Fruit fly (Drosophila melanogaster) whole organism, prepupa: ENCODE data around the gene CG17292.

Source experiments
- Blimp-1 ChIP-seq: fragments of 200-800 bp; sonication (Bioruptor generic); optimal IDR thresholded peaks from 3 replicates; lab custom pipeline; 2017; ENCODE audit warnings: missing biosample characterization, missing genetic modification characterization, mild to moderate bottlenecking, moderate library complexity, missing genetic modification reagents
- CG10631 ChIP-seq: fragments of 200-800 bp; sonication (Bioruptor generic); optimal IDR thresholded peaks from 2 replicates; lab custom pipeline; 2016; ENCODE audit warnings: missing biosample characterization, missing genetic modification characterization
- CG11294 ChIP-seq: fragments of 200-800 bp; sonication (Bioruptor generic); IDR thresholded peaks from 2 replicates; pipeline ENCODE4 v1.3.6; 2022; ENCODE audit warnings: missing biosample characterization, missing genetic modification characterization
- CG11762 ChIP-seq: fragments of 200-800 bp; sonication (Bioruptor generic); optimal IDR thresholded peaks from 3 replicates; lab custom pipeline; 2016; ENCODE audit warnings: missing biosample characterization, missing genetic modification characterization; ENCODE audit not compliant: insufficient read depth
- CG11902 ChIP-seq: fragments of 200-800 bp; sonication (Bioruptor generic); optimal IDR thresholded peaks from 3 replicates; lab custom pipeline; 2016; ENCODE audit warnings: missing biosample characterization, missing genetic modification characterization
- CG15336 ChIP-seq: fragments of 200-800 bp; sonication (Bioruptor generic); IDR thresholded peaks from 2 replicates; pipeline ENCODE4 v1.3.6; 2022; ENCODE audit warnings: missing biosample characterization, missing genetic modification characterization
- CG16779 ChIP-seq: fragments of 200-800 bp; sonication (Bioruptor generic); optimal IDR thresholded peaks from 3 replicates; lab custom pipeline; 2017; ENCODE audit warnings: missing biosample characterization, mild to moderate bottlenecking, missing genetic modification characterization
- CG31627 ChIP-seq: fragments of 200-800 bp; sonication (Bioruptor generic); optimal IDR thresholded peaks from 3 replicates; lab custom pipeline; 2016; ENCODE audit warnings: missing biosample characterization, missing genetic modification characterization
- CG32006 ChIP-seq: fragments of 200-800 bp; sonication (Bioruptor generic); optimal IDR thresholded peaks from 3 replicates; lab custom pipeline; 2017; ENCODE audit warnings: missing biosample characterization, mild to moderate bottlenecking, missing genetic modification characterization
- CG34406 ChIP-seq: fragments of 200-800 bp; sonication (Bioruptor generic); optimal IDR thresholded peaks from 3 replicates; lab custom pipeline; 2016; ENCODE audit warnings: missing biosample characterization, missing genetic modification characterization
- CG3919 ChIP-seq: fragments of 200-800 bp; sonication (Bioruptor generic); optimal IDR thresholded peaks from 3 replicates; lab custom pipeline; 2016; ENCODE audit warnings: missing biosample characterization, missing genetic modification characterization
- CG4318 ChIP-seq: fragments of 200-800 bp; sonication (Bioruptor generic); optimal IDR thresholded peaks from 3 replicates; lab custom pipeline; 2017; ENCODE audit warnings: missing biosample characterization, mild to moderate bottlenecking, missing genetic modification characterization
- CG6163 ChIP-seq: fragments of 200-800 bp; sonication (Bioruptor generic); IDR thresholded peaks from 3 replicates; pipeline ENCODE4 v1.3.6; 2022; ENCODE audit warnings: missing biosample characterization, missing genetic modification characterization
- CG6276 ChIP-seq: fragments of 200-800 bp; sonication (Bioruptor generic); optimal IDR thresholded peaks from 2 replicates; lab custom pipeline; 2017; ENCODE audit warnings: missing biosample characterization, mild to moderate bottlenecking, missing genetic modification characterization
- CG6792 ChIP-seq: fragments of 200-800 bp; sonication (Bioruptor generic); optimal IDR thresholded peaks from 3 replicates; lab custom pipeline; 2016; ENCODE audit warnings: missing biosample characterization, missing genetic modification characterization
- CG6808 ChIP-seq: fragments of 200-800 bp; sonication (Bioruptor generic); optimal IDR thresholded peaks from 3 replicates; lab custom pipeline; 2017; ENCODE audit warnings: missing biosample characterization, missing genetic modification characterization, mild to moderate bottlenecking, moderate library complexity, missing genetic modification reagents
- CG6854 ChIP-seq: fragments of 200-800 bp; sonication (Bioruptor generic); optimal IDR thresholded peaks from 2 replicates; lab custom pipeline; 2017; ENCODE audit warnings: missing biosample characterization, mild to moderate bottlenecking, missing genetic modification characterization
- CG8119 ChIP-seq: fragments of 200-800 bp; sonication (Bioruptor generic); IDR thresholded peaks from 3 replicates; pipeline ENCODE4 v1.3.6; 2022; ENCODE audit warnings: missing biosample characterization, missing genetic modification characterization
- CG8632 ChIP-seq: fragments of 200-800 bp; sonication (Bioruptor generic); optimal IDR thresholded peaks from 3 replicates; lab custom pipeline; 2016; ENCODE audit warnings: missing biosample characterization, missing genetic modification characterization
- CG9139 ChIP-seq: fragments of 200-800 bp; sonication (Bioruptor generic); optimal IDR thresholded peaks from 3 replicates; lab custom pipeline; 2017; ENCODE audit warnings: missing biosample characterization, mild to moderate bottlenecking, missing genetic modification characterization
- Eip75B ChIP-seq: fragments of 200-800 bp; sonication (Bioruptor generic); optimal IDR thresholded peaks from 3 replicates; lab custom pipeline; 2016; ENCODE audit warnings: missing biosample characterization, missing genetic modification characterization
- Eip78C ChIP-seq: fragments of 200-800 bp; sonication (Bioruptor generic); peaks from one replicate; lab custom pipeline; 2016; ENCODE audit warnings: missing biosample characterization, missing genetic modification characterization
- Ets96B ChIP-seq: fragments of 200-800 bp; optimal IDR thresholded peaks from 2 replicates; lab custom pipeline; 2019; ENCODE audit warnings: missing biosample characterization, mild to moderate bottlenecking, missing genetic modification characterization, moderate library complexity
- Gug ChIP-seq: fragments of 200-800 bp; sonication (Bioruptor generic); IDR thresholded peaks from 2 replicates; pipeline ENCODE4 v1.3.6; 2022; ENCODE audit warnings: missing biosample characterization, missing genetic modification characterization
- Hr38 ChIP-seq: sonication (Bioruptor generic); optimal IDR thresholded peaks from 2 replicates; lab custom pipeline; 2016; ENCODE audit warnings: missing biosample characterization, missing genetic modification characterization
- Hr39 ChIP-seq: fragments of 200-800 bp; sonication (Bioruptor generic); optimal IDR thresholded peaks from 2 replicates; lab custom pipeline; 2016; ENCODE audit warnings: missing biosample characterization, missing genetic modification characterization
- Hr4 ChIP-seq: fragments of 200-800 bp; sonication (Bioruptor generic); optimal IDR thresholded peaks from 3 replicates; lab custom pipeline; 2016; ENCODE audit warnings: missing biosample characterization, missing genetic modification characterization
- Met ChIP-seq: fragments of 200-800 bp; sonication (Bioruptor generic); optimal IDR thresholded peaks from 3 replicates; lab custom pipeline; 2016; ENCODE audit warnings: missing biosample characterization, missing genetic modification characterization
- OdsH ChIP-seq: fragments of 200-800 bp; sonication (Bioruptor generic); optimal IDR thresholded peaks from 3 replicates; lab custom pipeline; 2016; ENCODE audit warnings: missing biosample characterization, missing genetic modification characterization
- Sox102F ChIP-seq: fragments of 200-800 bp; sonication (Bioruptor generic); optimal IDR thresholded peaks from 2 replicates; lab custom pipeline; 2016; ENCODE audit warnings: missing biosample characterization, mild to moderate bottlenecking, missing genetic modification characterization
- Sox14 ChIP-seq: fragments of 200-800 bp; sonication (Bioruptor generic); optimal IDR thresholded peaks from 3 replicates; lab custom pipeline; 2016; ENCODE audit warnings: missing biosample characterization, missing genetic modification characterization
- Sox15 ChIP-seq: fragments of 200-800 bp; sonication (Bioruptor generic); optimal IDR thresholded peaks from 3 replicates; lab custom pipeline; 2016; ENCODE audit warnings: missing biosample characterization, missing genetic modification characterization
- achi ChIP-seq: fragments of 200-800 bp; sonication (Bioruptor generic); optimal IDR thresholded peaks from 3 replicates; lab custom pipeline; 2016; ENCODE audit warnings: missing biosample characterization, missing genetic modification characterization
- cyc ChIP-seq: fragments of 200-800 bp; sonication (Bioruptor generic); optimal IDR thresholded peaks from 3 replicates; lab custom pipeline; 2016; ENCODE audit warnings: missing biosample characterization, missing genetic modification characterization
- dac ChIP-seq: fragments of 200-800 bp; sonication (Bioruptor generic); optimal IDR thresholded peaks from 2 replicates; lab custom pipeline; 2017; ENCODE audit warnings: missing biosample characterization, mild to moderate bottlenecking, missing genetic modification characterization
- dsx ChIP-seq: fragments of 200-800 bp; optimal IDR thresholded peaks from 3 replicates; lab custom pipeline; 2019; ENCODE audit warnings: missing biosample characterization, mild to moderate bottlenecking, missing genetic modification characterization, moderate library complexity; ENCODE audit not compliant: poor library complexity, severe bottlenecking
- eg ChIP-seq: fragments of 200-800 bp; sonication (Bioruptor generic); IDR thresholded peaks from 3 replicates; pipeline ENCODE4 v1.3.6; 2022; ENCODE audit warnings: missing biosample characterization, missing genetic modification characterization
- esn ChIP-seq: fragments of 200-800 bp; sonication (Bioruptor generic); optimal IDR thresholded peaks from 2 replicates; lab custom pipeline; 2016; ENCODE audit warnings: missing biosample characterization, mild to moderate bottlenecking, missing genetic modification characterization, moderate library complexity
- fd59A ChIP-seq: fragments of 200-800 bp; sonication (Bioruptor generic); optimal IDR thresholded peaks from 2 replicates; lab custom pipeline; 2017; ENCODE audit warnings: missing biosample characterization, mild to moderate bottlenecking, missing genetic modification characterization, missing genetic modification reagents
- fd85E ChIP-seq: fragments of 200-800 bp; sonication (Bioruptor generic); optimal IDR thresholded peaks from 3 replicates; lab custom pipeline; 2016; ENCODE audit warnings: missing biosample characterization, missing genetic modification characterization
- fkh ChIP-seq: fragments of 200-800 bp; sonication (Bioruptor generic); optimal IDR thresholded peaks from 3 replicates; lab custom pipeline; 2017; ENCODE audit warnings: missing biosample characterization, mild to moderate bottlenecking, missing genetic modification characterization, moderate library complexity
- lz ChIP-seq: fragments of 200-800 bp; sonication (Bioruptor generic); optimal IDR thresholded peaks from 3 replicates; lab custom pipeline; 2016; ENCODE audit warnings: missing biosample characterization, missing genetic modification characterization
- net ChIP-seq: fragments of 200-800 bp; sonication (Bioruptor generic); optimal IDR thresholded peaks from 3 replicates; lab custom pipeline; 2016; ENCODE audit warnings: missing biosample characterization, missing genetic modification characterization
- pdm3 ChIP-seq: fragments of 200-800 bp; sonication (Bioruptor generic); optimal IDR thresholded peaks from 3 replicates; lab custom pipeline; 2016; ENCODE audit warnings: missing biosample characterization, missing genetic modification characterization
- salr ChIP-seq, 2 experiments: fragments of 200-800 bp; sonication (Bioruptor generic); optimal IDR thresholded peaks; 3 replicates each; lab custom pipeline; 2016 to 2018; ENCODE audit warnings: missing biosample characterization in 2 of 2, missing genetic modification characterization in 2 of 2, mild to moderate bottlenecking in 1 of 2
- spab ChIP-seq: fragments of 200-800 bp; sonication (Bioruptor generic); optimal IDR thresholded peaks from 2 replicates; lab custom pipeline; 2017; ENCODE audit warnings: missing biosample characterization, mild to moderate bottlenecking, missing genetic modification characterization, missing genetic modification reagents
- svp ChIP-seq: fragments of 200-800 bp; sonication (Bioruptor generic); peaks from one replicate; lab custom pipeline; 2016; ENCODE audit warnings: missing biosample characterization, missing genetic modification characterization
- topi ChIP-seq: fragments of 200-800 bp; sonication (Bioruptor generic); optimal IDR thresholded peaks from 3 replicates; lab custom pipeline; 2016; ENCODE audit warnings: missing biosample characterization, missing genetic modification characterization
- vri ChIP-seq: fragments of 200-800 bp; sonication (Bioruptor generic); optimal IDR thresholded peaks from 3 replicates; lab custom pipeline; 2016; ENCODE audit warnings: missing biosample characterization, mild to moderate bottlenecking, missing genetic modification characterization

Gene CG17292

dm6 chr2L:8381508-8382036 is 11.3 kb downstream of the CG17292 start, which contains the start of gene AlaRS (continued):
- TF ChIP-seq spab (GFP tag; lab: Kevin White, UChicago): no peak
- TF ChIP-seq CG10631 (GFP tag; lab: Kevin White, UChicago): peak; percentile 32
- TF ChIP-seq eg (GFP tag; lab: Robert Waterston, UW): 0 out of 3 replicates have a peak, but pooled peaks have one; percentile 48
- TF ChIP-seq Eip78C: peak; percentile 79
- peak; percentile 38 for TF ChIP-seq lz (GFP tag; lab: Kevin White, UChicago)
- no peak for TF ChIP-seq Gug
- peak; percentile 44 for TF ChIP-seq topi (GFP tag; lab: Kevin White, UChicago)
- TF ChIP-seq CG9139 (GFP tag; lab: Kevin White, UChicago): peak; percentile 6
- TF ChIP-seq OdsH (GFP tag; lab: Kevin White, UChicago): peak; percentile 59
- TF ChIP-seq CG6276: no peak
- TF ChIP-seq Met (GFP tag; lab: Kevin White, UChicago): peak; percentile 52
- TF ChIP-seq CG6792 (GFP tag; lab: Kevin White, UChicago): peak; percentile 16
- peak; percentile 66 for TF ChIP-seq fkh
- TF ChIP-seq CG8119: peak; percentile 45; the same call in 1 of the 3 replicates
- no peak for TF ChIP-seq dac (GFP tag; lab: Kevin White, UChicago)
- TF ChIP-seq CG31627 (GFP tag; lab: Kevin White, UChicago): peak; percentile 19
- no peak for TF ChIP-seq fd59A (GFP tag; lab: Kevin White, UChicago)
- peak; percentile 5 for TF ChIP-seq CG6854 (GFP tag; lab: Kevin White, UChicago)
- peak; percentile 39 for TF ChIP-seq CG15336 (GFP tag; lab: Robert Waterston, UW)
- TF ChIP-seq CG6163 (GFP tag; lab: Robert Waterston, UW): peak; percentile 37; the same call in 1 of the 3 replicates
- TF ChIP-seq net (GFP tag; lab: Kevin White, UChicago): peak; percentile 32
- TF ChIP-seq cyc (GFP tag; lab: Kevin White, UChicago): peak; percentile 29
- peak; percentile 69 for TF ChIP-seq svp (GFP tag; lab: Kevin White, UChicago)
- peak; percentile 15 for TF ChIP-seq CG6808 (GFP tag; lab: Kevin White, UChicago)
- peak; percentile 71 for TF ChIP-seq vri (GFP tag; lab: Kevin White, UChicago)
- peak; percentile 38 for TF ChIP-seq Eip75B (GFP tag; lab: Kevin White, UChicago)
- TF ChIP-seq Sox102F: peak; percentile 52
- TF ChIP-seq CG16779: no peak
- peak; percentile 48 for TF ChIP-seq CG3919
- TF ChIP-seq CG11294: no peak
- peak; percentile 64 for TF ChIP-seq Blimp-1 (GFP tag; lab: Kevin White, UChicago)
- peak; percentile 14 for TF ChIP-seq CG32006 (GFP tag; lab: Kevin White, UChicago)
- TF ChIP-seq esn (GFP tag; lab: Kevin White, UChicago): peak; percentile 63
- TF ChIP-seq pdm3: peak; percentile 42

dm6 chr2L:8382646-8383045 is 12.4 kb downstream of the CG17292 start, which contains the start of the genes CG13392 and Rcd4:
Gene CG13392, minus strand, starts transcription at chr2L:8382807.
Gene Rcd4, plus strand, starts transcription at chr2L:8382861.
- TF ChIP-seq CG9139 (GFP tag; lab: Kevin White, UChicago) (no peak), lz (GFP tag; lab: Kevin White, UChicago) (peak; percentile 75), CG6854 (GFP tag; lab: Kevin White, UChicago) (peak; percentile 36), Met (GFP tag; lab: Kevin White, UChicago) (peak; percentile 57), dsx (GFP tag; lab: Kevin White, UChicago) (peak; percentile 30), CG34406 (peak; percentile 14), Eip78C (peak; percentile 78), CG8119 (no peak), CG8632 (GFP tag; lab: Kevin White, UChicago) (peak; percentile 26), achi (GFP tag; lab: Kevin White, UChicago) (peak; percentile 80), fd85E (GFP tag; lab: Kevin White, UChicago) (peak; percentile 21), Hr39 (GFP tag; lab: Kevin White, UChicago) (peak; percentile 66), Sox14 (GFP tag; lab: Kevin White, UChicago) (peak; percentile 62), CG4318 (GFP tag; lab: Kevin White, UChicago) (no peak), CG11762 (peak; percentile 21), CG15336 (GFP tag; lab: Robert Waterston, UW) (no peak), Ets96B (tag; lab: Kevin White, UChicago) (peak; percentile 12), CG6276 (no peak), Hr4 (peak; percentile 35), OdsH (GFP tag; lab: Kevin White, UChicago) (peak; percentile 63), CG16779 (no peak), cyc (GFP tag; lab: Kevin White, UChicago) (peak; percentile 77), Sox15 (no peak), Blimp-1 (GFP tag; lab: Kevin White, UChicago) (no peak), Hr38 (GFP tag; lab: Kevin White, UChicago) (no peak), CG11902 (GFP tag; lab: Kevin White, UChicago) (peak; percentile 39), CG32006 (GFP tag; lab: Kevin White, UChicago) (peak; percentile 41), dac (GFP tag; lab: Kevin White, UChicago) (no peak), salr (GFP tag; optimal IDR thresholded peaks at IDR 0.05; lab: Kevin White, UChicago) (peak; percentile 15 to 36)
